Worm (Caenorhabditis elegans) whole organism, L4 larva: Measurements from ENCODE around the gene B0228.7.

Experiments
- ZK546.5 ChIP-seq, 2 experiments: sonication (generic microtip); optimal IDR thresholded peaks; 2 replicates each; lab custom pipeline; 2017; ENCODE audit warnings: missing biosample characterization in 2 of 2, missing genetic modification characterization in 2 of 2
- ctbp-1 ChIP-seq: fragments of 200-800 bp; sonication (Bioruptor generic); IDR thresholded peaks from 2 replicates; pipeline ENCODE4 v1.3.6; 2022; ENCODE audit warnings: missing genetic modification reagents, missing genetic modification characterization, missing compliant biosample characterization
- dpl-1 ChIP-seq: fragments of 150-350 bp; optimal IDR thresholded peaks from 2 replicates; lab custom pipeline; 2014; ENCODE audit warnings: missing biosample characterization, missing genetic modification reagents, missing genetic modification characterization
- jun-1 ChIP-seq: fragments of 150-350 bp; optimal IDR thresholded peaks from 2 replicates; lab custom pipeline; 2014; ENCODE audit warnings: missing biosample characterization, missing genetic modification reagents, missing genetic modification characterization
- lin-29 ChIP-seq: fragments of 200-800 bp; sonication (Bioruptor generic); IDR thresholded peaks from 2 replicates; pipeline ENCODE4 v1.3.6; 2022; ENCODE audit warnings: missing genetic modification reagents, missing genetic modification characterization, missing compliant biosample characterization
- lin-39 ChIP-seq: fragments of 150-350 bp; optimal IDR thresholded peaks from 2 replicates; lab custom pipeline; 2014; ENCODE audit warnings: missing biosample characterization, missing genetic modification reagents, missing genetic modification characterization
- mdl-1 ChIP-seq, 2 experiments: fragments of 150-350 bp in 1 of 2; sonication (generic microtip) in 1 of 2; optimal IDR thresholded peaks; 2 replicates each; lab custom pipeline; 2014 to 2017; ENCODE audit warnings: missing biosample characterization in 2 of 2, missing genetic modification characterization in 2 of 2
- mxl-3 ChIP-seq: fragments of 200-800 bp; sonication (Bioruptor generic); optimal IDR thresholded peaks from 2 replicates; lab custom pipeline; 2018; ENCODE audit warnings: mild to moderate bottlenecking, missing genetic modification characterization, missing compliant biosample characterization
- nhr-111 ChIP-seq: fragments of 200-800 bp; sonication (Bioruptor generic); optimal IDR thresholded peaks from 2 replicates; lab custom pipeline; 2018; ENCODE audit warnings: mild to moderate bottlenecking, missing genetic modification characterization, missing compliant biosample characterization
- nhr-77 ChIP-seq: fragments of 150-350 bp; optimal IDR thresholded peaks from 2 replicates; lab custom pipeline; 2014; ENCODE audit warnings: missing biosample characterization, missing genetic modification characterization
- set-16 ChIP-seq: fragments of 200-800 bp; sonication (Bioruptor generic); IDR thresholded peaks from 2 replicates; pipeline ENCODE4 v1.3.6; 2022; ENCODE audit warnings: missing genetic modification reagents, missing genetic modification characterization, missing compliant biosample characterization
- skn-1 ChIP-seq: fragments of 150-350 bp; optimal IDR thresholded peaks from 2 replicates; lab custom pipeline; 2014; ENCODE audit warnings: missing biosample characterization, missing genetic modification characterization
- zag-1 ChIP-seq: fragments of 150-350 bp; optimal IDR thresholded peaks from 2 replicates; lab custom pipeline; 2014; ENCODE audit warnings: missing biosample characterization, missing genetic modification characterization

DNA sequence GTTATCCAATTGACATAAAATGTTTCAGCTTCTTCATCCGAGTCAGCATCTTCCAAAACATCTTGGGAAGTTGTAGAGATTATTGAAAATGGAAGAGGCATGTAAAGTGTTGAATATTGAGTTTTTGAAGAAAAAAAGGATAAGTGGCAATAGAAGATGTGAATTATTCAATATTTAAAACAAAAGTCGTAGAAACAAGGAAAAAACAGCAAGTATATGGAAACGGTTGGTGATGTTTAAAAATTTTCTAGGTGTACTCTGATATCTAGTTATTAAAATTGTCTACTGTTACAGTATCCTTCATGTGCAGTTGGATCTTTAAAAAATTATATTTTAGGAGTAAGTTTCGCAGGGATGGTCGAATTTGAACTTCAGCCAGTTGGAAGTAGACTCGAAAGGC is 13.1 kb upstream of the B0228.7 start, which contains the start of gene C06A8.8:
- TF ChIP-seq set-16 (GFP tag; lab: Robert Waterston, UW) (no peak), lin-39 (tag; lab: Kevin White, UChicago) (no peak), ZK546.5 (tag; optimal IDR thresholded peaks at IDR 0.05; lab: Kevin White, UChicago) (no peak), lin-29 (GFP tag; lab: Robert Waterston, UW) (no peak), jun-1 (tag; lab: Kevin White, UChicago) (no peak), mdl-1 (tag; optimal IDR thresholded peaks at IDR 0.05; lab: Kevin White, UChicago) (no peak), nhr-111 (GFP tag; lab: Kevin White, UChicago) (no peak), skn-1 (tag; lab: Kevin White, UChicago) (no peak), zag-1 (tag; lab: Kevin White, UChicago) (no peak), dpl-1 (GFP tag; lab: Kevin White, UChicago) (no peak), ctbp-1 (no peak), mxl-3 (GFP tag; lab: Kevin White, UChicago) (no peak), nhr-77 (tag; lab: Kevin White, UChicago) (no peak)
